Worm (Caenorhabditis elegans) whole organism, midembryonic: ENCODE measurements around the gene gfm-1.

Experiments used
- T22C8.4 ChIP-seq: fragments of 200-800 bp; sonication (Bioruptor generic); IDR thresholded peaks from 2 replicates; pipeline ENCODE4 v1.3.6; 2022; ENCODE audit warnings: missing genetic modification characterization, missing compliant biosample characterization
- cog-1 ChIP-seq: sonication (generic microtip); optimal IDR thresholded peaks from 2 replicates; lab custom pipeline; 2016; ENCODE audit warnings: missing genetic modification characterization, missing compliant biosample characterization
- flt-1 ChIP-seq: fragments of 200-800 bp; sonication (Bioruptor generic); IDR thresholded peaks from 2 replicates; pipeline ENCODE4 v1.3.6; 2022; ENCODE audit warnings: missing genetic modification characterization, missing compliant biosample characterization
- klf-2 ChIP-seq: fragments of 200-800 bp; sonication (Bioruptor generic); conservative IDR thresholded peaks from 2 replicates; pipeline ENCODE4 v1.3.6; 2022; ENCODE audit warnings: missing genetic modification reagents, missing genetic modification characterization, missing compliant biosample characterization
- med-1 ChIP-seq: sonication (generic microtip); optimal IDR thresholded peaks from 2 replicates; lab custom pipeline; 2017; ENCODE audit warnings: missing genetic modification characterization, mild to moderate bottlenecking, missing compliant biosample characterization, antibody characterized with exemption, missing genetic modification reagents; ENCODE audit not compliant: insufficient read depth
- ztf-23 ChIP-seq: fragments of 200-800 bp; sonication (Bioruptor generic); IDR thresholded peaks from 2 replicates; pipeline ENCODE4 v1.3.6; 2022; ENCODE audit warnings: missing genetic modification reagents, missing genetic modification characterization, missing compliant biosample characterization

DNA sequence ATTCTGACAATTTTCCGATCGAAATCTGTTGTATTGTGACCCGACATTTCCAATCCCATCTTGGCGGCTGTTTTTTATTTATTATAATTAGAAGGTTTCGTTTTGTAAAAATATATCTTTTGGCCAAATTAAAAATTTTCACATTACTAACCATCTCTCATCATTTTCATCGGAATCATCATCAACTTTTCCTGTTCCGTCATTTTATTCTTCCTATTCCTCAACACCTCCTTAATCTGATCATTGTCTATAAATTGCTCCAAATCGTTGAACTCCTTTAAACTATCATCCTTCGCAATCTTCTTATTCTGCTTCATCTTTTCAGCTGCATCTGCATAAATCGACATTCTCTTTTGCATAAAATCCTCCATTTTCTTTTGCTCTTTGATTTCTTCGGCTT lies 25.1 kb downstream of the gfm-1 start:
- TF ChIP-seq flt-1 (GFP tag; lab: Robert Waterston, UW) (no peak), cog-1 (tag; lab: Kevin White, UChicago) (no peak), klf-2 (GFP tag; lab: Robert Waterston, UW) (no peak), T22C8.4 (GFP tag; lab: Robert Waterston, UW) (no peak), med-1 (GFP tag; lab: Kevin White, UChicago) (no peak), ztf-23 (GFP tag; lab: Robert Waterston, UW) (no peak)
